Fruit fly (Drosophila melanogaster): ENCODE results near the gene S-Lap2.

DNA sequence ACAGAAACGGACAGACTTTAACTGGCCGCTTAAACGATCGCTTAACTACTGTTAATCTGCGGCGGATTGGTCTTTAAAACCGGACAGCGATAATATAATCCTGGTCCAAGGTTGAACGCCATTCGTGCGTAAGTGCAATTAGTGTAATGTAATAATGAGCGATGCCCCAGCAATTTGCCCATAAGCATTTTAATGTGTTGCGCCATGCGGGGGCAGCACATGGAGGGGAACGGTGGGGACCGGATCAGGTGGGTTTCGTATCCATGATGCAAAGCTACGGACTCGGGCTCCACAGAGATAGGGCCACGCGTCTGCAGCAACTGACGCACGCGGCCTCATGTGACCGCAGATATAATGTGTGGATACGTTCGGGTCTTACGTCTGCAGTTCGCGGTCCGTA lies 38.1 kb downstream of the S-Lap2 start:
- TF ChIP-seq CG15514 (GFP tag; optimal IDR thresholded peaks at IDR 0.05) (no peak), lilli (GFP tag; optimal IDR thresholded peaks at IDR 0.05) (no peak), CG11723 (GFP tag; optimal IDR thresholded peaks at IDR 0.05) (no peak), CG18011 (GFP tag; optimal IDR thresholded peaks at IDR 0.05) (no peak), slp2 (GFP tag; optimal IDR thresholded peaks at IDR 0.05) (no peak)
